Fruit fly (Drosophila melanogaster) whole organism, prepupa: ENCODE data around the gene Ptpmeg2.

Experiments used
- Blimp-1 ChIP-seq: fragments of 200-800 bp; sonication (Bioruptor generic); optimal IDR thresholded peaks from 3 replicates; lab custom pipeline; 2017; ENCODE audit warnings: missing biosample characterization, missing genetic modification characterization, mild to moderate bottlenecking, moderate library complexity, missing genetic modification reagents
- CG10631 ChIP-seq: fragments of 200-800 bp; sonication (Bioruptor generic); optimal IDR thresholded peaks from 2 replicates; lab custom pipeline; 2016; ENCODE audit warnings: missing biosample characterization, missing genetic modification characterization
- CG11294 ChIP-seq: fragments of 200-800 bp; sonication (Bioruptor generic); IDR thresholded peaks from 2 replicates; pipeline ENCODE4 v1.3.6; 2022; ENCODE audit warnings: missing biosample characterization, missing genetic modification characterization
- CG11762 ChIP-seq: fragments of 200-800 bp; sonication (Bioruptor generic); optimal IDR thresholded peaks from 3 replicates; lab custom pipeline; 2016; ENCODE audit warnings: missing biosample characterization, missing genetic modification characterization; ENCODE audit not compliant: insufficient read depth
- CG11902 ChIP-seq: fragments of 200-800 bp; sonication (Bioruptor generic); optimal IDR thresholded peaks from 3 replicates; lab custom pipeline; 2016; ENCODE audit warnings: missing biosample characterization, missing genetic modification characterization
- CG1621 ChIP-seq: fragments of 200-800 bp; sonication (Bioruptor generic); optimal IDR thresholded peaks from 3 replicates; lab custom pipeline; 2018; ENCODE audit warnings: missing biosample characterization, mild to moderate bottlenecking, missing genetic modification characterization
- CG16779 ChIP-seq: fragments of 200-800 bp; sonication (Bioruptor generic); optimal IDR thresholded peaks from 3 replicates; lab custom pipeline; 2017; ENCODE audit warnings: missing biosample characterization, mild to moderate bottlenecking, missing genetic modification characterization
- CG3032 ChIP-seq: fragments of 200-800 bp; optimal IDR thresholded peaks from 2 replicates; lab custom pipeline; 2019; ENCODE audit warnings: missing biosample characterization, mild to moderate bottlenecking, missing genetic modification characterization, moderate library complexity
- CG31627 ChIP-seq: fragments of 200-800 bp; sonication (Bioruptor generic); optimal IDR thresholded peaks from 3 replicates; lab custom pipeline; 2016; ENCODE audit warnings: missing biosample characterization, missing genetic modification characterization
- CG32006 ChIP-seq: fragments of 200-800 bp; sonication (Bioruptor generic); optimal IDR thresholded peaks from 3 replicates; lab custom pipeline; 2017; ENCODE audit warnings: missing biosample characterization, mild to moderate bottlenecking, missing genetic modification characterization
- CG34406 ChIP-seq: fragments of 200-800 bp; sonication (Bioruptor generic); optimal IDR thresholded peaks from 3 replicates; lab custom pipeline; 2016; ENCODE audit warnings: missing biosample characterization, missing genetic modification characterization
- CG4318 ChIP-seq: fragments of 200-800 bp; sonication (Bioruptor generic); optimal IDR thresholded peaks from 3 replicates; lab custom pipeline; 2017; ENCODE audit warnings: missing biosample characterization, mild to moderate bottlenecking, missing genetic modification characterization
- CG6163 ChIP-seq: fragments of 200-800 bp; sonication (Bioruptor generic); IDR thresholded peaks from 3 replicates; pipeline ENCODE4 v1.3.6; 2022; ENCODE audit warnings: missing biosample characterization, missing genetic modification characterization
- CG6276 ChIP-seq: fragments of 200-800 bp; sonication (Bioruptor generic); optimal IDR thresholded peaks from 2 replicates; lab custom pipeline; 2017; ENCODE audit warnings: missing biosample characterization, mild to moderate bottlenecking, missing genetic modification characterization
- CG6792 ChIP-seq: fragments of 200-800 bp; sonication (Bioruptor generic); optimal IDR thresholded peaks from 3 replicates; lab custom pipeline; 2016; ENCODE audit warnings: missing biosample characterization, missing genetic modification characterization
- CG6808 ChIP-seq: fragments of 200-800 bp; sonication (Bioruptor generic); optimal IDR thresholded peaks from 3 replicates; lab custom pipeline; 2017; ENCODE audit warnings: missing biosample characterization, missing genetic modification characterization, mild to moderate bottlenecking, moderate library complexity, missing genetic modification reagents
- CG6854 ChIP-seq: fragments of 200-800 bp; sonication (Bioruptor generic); optimal IDR thresholded peaks from 2 replicates; lab custom pipeline; 2017; ENCODE audit warnings: missing biosample characterization, mild to moderate bottlenecking, missing genetic modification characterization
- CG7368 ChIP-seq: fragments of 200-800 bp; sonication (Bioruptor generic); optimal IDR thresholded peaks from 3 replicates; lab custom pipeline; 2016; ENCODE audit warnings: missing biosample characterization, missing genetic modification characterization
- CG8119 ChIP-seq: fragments of 200-800 bp; sonication (Bioruptor generic); IDR thresholded peaks from 3 replicates; pipeline ENCODE4 v1.3.6; 2022; ENCODE audit warnings: missing biosample characterization, missing genetic modification characterization
- CG8319 ChIP-seq: fragments of 200-800 bp; sonication (Bioruptor generic); optimal IDR thresholded peaks from 3 replicates; lab custom pipeline; 2016; ENCODE audit warnings: missing biosample characterization, missing genetic modification characterization
- CG8632 ChIP-seq: fragments of 200-800 bp; sonication (Bioruptor generic); optimal IDR thresholded peaks from 3 replicates; lab custom pipeline; 2016; ENCODE audit warnings: missing biosample characterization, missing genetic modification characterization
- Eip75B ChIP-seq: fragments of 200-800 bp; sonication (Bioruptor generic); optimal IDR thresholded peaks from 3 replicates; lab custom pipeline; 2016; ENCODE audit warnings: missing biosample characterization, missing genetic modification characterization
- Eip78C ChIP-seq: fragments of 200-800 bp; sonication (Bioruptor generic); peaks from one replicate; lab custom pipeline; 2016; ENCODE audit warnings: missing biosample characterization, missing genetic modification characterization
- Eip93F ChIP-seq: fragments of 200-800 bp; sonication (Bioruptor generic); optimal IDR thresholded peaks from 2 replicates; lab custom pipeline; 2016; ENCODE audit warnings: missing biosample characterization, mild to moderate bottlenecking, missing genetic modification characterization
- Ets21C ChIP-seq: fragments of 200-800 bp; sonication (Bioruptor generic); optimal IDR thresholded peaks from 3 replicates; lab custom pipeline; 2016; ENCODE audit warnings: missing biosample characterization, missing genetic modification characterization
- Ets96B ChIP-seq: fragments of 200-800 bp; optimal IDR thresholded peaks from 2 replicates; lab custom pipeline; 2019; ENCODE audit warnings: missing biosample characterization, mild to moderate bottlenecking, missing genetic modification characterization, moderate library complexity
- Gug ChIP-seq: fragments of 200-800 bp; sonication (Bioruptor generic); IDR thresholded peaks from 2 replicates; pipeline ENCODE4 v1.3.6; 2022; ENCODE audit warnings: missing biosample characterization, missing genetic modification characterization
- Hr38 ChIP-seq: sonication (Bioruptor generic); optimal IDR thresholded peaks from 2 replicates; lab custom pipeline; 2016; ENCODE audit warnings: missing biosample characterization, missing genetic modification characterization
- Hr39 ChIP-seq: fragments of 200-800 bp; sonication (Bioruptor generic); optimal IDR thresholded peaks from 2 replicates; lab custom pipeline; 2016; ENCODE audit warnings: missing biosample characterization, missing genetic modification characterization
- Hr4 ChIP-seq: fragments of 200-800 bp; sonication (Bioruptor generic); optimal IDR thresholded peaks from 3 replicates; lab custom pipeline; 2016; ENCODE audit warnings: missing biosample characterization, missing genetic modification characterization
- Lpt ChIP-seq: fragments of 200-800 bp; sonication (Bioruptor generic); optimal IDR thresholded peaks from 3 replicates; lab custom pipeline; 2016; ENCODE audit warnings: missing biosample characterization, missing genetic modification characterization
- OdsH ChIP-seq: fragments of 200-800 bp; sonication (Bioruptor generic); optimal IDR thresholded peaks from 3 replicates; lab custom pipeline; 2016; ENCODE audit warnings: missing biosample characterization, missing genetic modification characterization
- Smox ChIP-seq: fragments of 200-800 bp; sonication (Bioruptor generic); optimal IDR thresholded peaks from 3 replicates; lab custom pipeline; 2016; ENCODE audit warnings: missing biosample characterization, missing genetic modification characterization
- Sox102F ChIP-seq: fragments of 200-800 bp; sonication (Bioruptor generic); optimal IDR thresholded peaks from 2 replicates; lab custom pipeline; 2016; ENCODE audit warnings: missing biosample characterization, mild to moderate bottlenecking, missing genetic modification characterization
- Sox14 ChIP-seq: fragments of 200-800 bp; sonication (Bioruptor generic); optimal IDR thresholded peaks from 3 replicates; lab custom pipeline; 2016; ENCODE audit warnings: missing biosample characterization, missing genetic modification characterization
- achi ChIP-seq: fragments of 200-800 bp; sonication (Bioruptor generic); optimal IDR thresholded peaks from 3 replicates; lab custom pipeline; 2016; ENCODE audit warnings: missing biosample characterization, missing genetic modification characterization
- acj6 ChIP-seq: fragments of 200-800 bp; sonication (Bioruptor generic); optimal IDR thresholded peaks from 3 replicates; lab custom pipeline; 2016; ENCODE audit warnings: missing biosample characterization, missing genetic modification characterization
- cyc ChIP-seq: fragments of 200-800 bp; sonication (Bioruptor generic); optimal IDR thresholded peaks from 3 replicates; lab custom pipeline; 2016; ENCODE audit warnings: missing biosample characterization, missing genetic modification characterization
- dac ChIP-seq: fragments of 200-800 bp; sonication (Bioruptor generic); optimal IDR thresholded peaks from 2 replicates; lab custom pipeline; 2017; ENCODE audit warnings: missing biosample characterization, mild to moderate bottlenecking, missing genetic modification characterization
- dsx ChIP-seq: fragments of 200-800 bp; optimal IDR thresholded peaks from 3 replicates; lab custom pipeline; 2019; ENCODE audit warnings: missing biosample characterization, mild to moderate bottlenecking, missing genetic modification characterization, moderate library complexity; ENCODE audit not compliant: poor library complexity, severe bottlenecking
- eg ChIP-seq: fragments of 200-800 bp; sonication (Bioruptor generic); IDR thresholded peaks from 3 replicates; pipeline ENCODE4 v1.3.6; 2022; ENCODE audit warnings: missing biosample characterization, missing genetic modification characterization
- esn ChIP-seq: fragments of 200-800 bp; sonication (Bioruptor generic); optimal IDR thresholded peaks from 2 replicates; lab custom pipeline; 2016; ENCODE audit warnings: missing biosample characterization, mild to moderate bottlenecking, missing genetic modification characterization, moderate library complexity
- fd59A ChIP-seq: fragments of 200-800 bp; sonication (Bioruptor generic); optimal IDR thresholded peaks from 2 replicates; lab custom pipeline; 2017; ENCODE audit warnings: missing biosample characterization, mild to moderate bottlenecking, missing genetic modification characterization, missing genetic modification reagents
- fd85E ChIP-seq: fragments of 200-800 bp; sonication (Bioruptor generic); optimal IDR thresholded peaks from 3 replicates; lab custom pipeline; 2016; ENCODE audit warnings: missing biosample characterization, missing genetic modification characterization
- fkh ChIP-seq: fragments of 200-800 bp; sonication (Bioruptor generic); optimal IDR thresholded peaks from 3 replicates; lab custom pipeline; 2017; ENCODE audit warnings: missing biosample characterization, mild to moderate bottlenecking, missing genetic modification characterization, moderate library complexity
- lz ChIP-seq: fragments of 200-800 bp; sonication (Bioruptor generic); optimal IDR thresholded peaks from 3 replicates; lab custom pipeline; 2016; ENCODE audit warnings: missing biosample characterization, missing genetic modification characterization
- net ChIP-seq: fragments of 200-800 bp; sonication (Bioruptor generic); optimal IDR thresholded peaks from 3 replicates; lab custom pipeline; 2016; ENCODE audit warnings: missing biosample characterization, missing genetic modification characterization
- pdm3 ChIP-seq: fragments of 200-800 bp; sonication (Bioruptor generic); optimal IDR thresholded peaks from 3 replicates; lab custom pipeline; 2016; ENCODE audit warnings: missing biosample characterization, missing genetic modification characterization
- salr ChIP-seq, 2 experiments: fragments of 200-800 bp; sonication (Bioruptor generic); optimal IDR thresholded peaks; 3 replicates each; lab custom pipeline; 2016 to 2018; ENCODE audit warnings: missing biosample characterization in 2 of 2, missing genetic modification characterization in 2 of 2, mild to moderate bottlenecking in 1 of 2
- spab ChIP-seq: fragments of 200-800 bp; sonication (Bioruptor generic); optimal IDR thresholded peaks from 2 replicates; lab custom pipeline; 2017; ENCODE audit warnings: missing biosample characterization, mild to moderate bottlenecking, missing genetic modification characterization, missing genetic modification reagents
- ss ChIP-seq, 2 experiments: fragments of 200-800 bp; sonication (Bioruptor generic); optimal IDR thresholded peaks; 2 replicates in 1 of 2; 3 replicates in 1 of 2; lab custom pipeline; 2017 to 2018; ENCODE audit warnings: mild to moderate bottlenecking in 2 of 2, missing biosample characterization in 2 of 2, missing genetic modification characterization in 2 of 2, moderate library complexity in 1 of 2
- topi ChIP-seq: fragments of 200-800 bp; sonication (Bioruptor generic); optimal IDR thresholded peaks from 3 replicates; lab custom pipeline; 2016; ENCODE audit warnings: missing biosample characterization, missing genetic modification characterization

Gene Ptpmeg2

dm6 chrX:9687623-9688022 lies 28.7 kb upstream of the Ptpmeg2 start:
- TF ChIP-seq ss (GFP tag; optimal IDR thresholded peaks at IDR 0.05; lab: Kevin White, UChicago) (peak; percentile 94 to 95), Sox14 (GFP tag; lab: Kevin White, UChicago) (peak; percentile 89), Hr38 (no peak), OdsH (GFP tag; lab: Kevin White, UChicago) (peak; percentile 87), CG6792 (GFP tag; lab: Kevin White, UChicago) (peak; percentile 88), CG10631 (GFP tag; lab: Kevin White, UChicago) (peak; percentile 90), CG3032 (tag; lab: Kevin White, UChicago) (peak; percentile 94), Gug (GFP tag; lab: Robert Waterston, UW) (peak; percentile 91), topi (GFP tag; lab: Kevin White, UChicago) (peak; percentile 94), Ets96B (peak; percentile 90), CG11762 (GFP tag; lab: Kevin White, UChicago) (peak; percentile 88), Ets21C (peak; percentile 66), achi (GFP tag; lab: Kevin White, UChicago) (peak; percentile 91), CG6808 (peak; percentile 94), CG8319 (GFP tag; lab: Kevin White, UChicago) (peak; percentile 82), Eip78C (peak; percentile 98), fd59A (GFP tag; lab: Kevin White, UChicago) (peak; percentile 89), Blimp-1 (GFP tag; lab: Kevin White, UChicago) (peak; percentile 80), pdm3 (GFP tag; lab: Kevin White, UChicago) (peak; percentile 91), acj6 (GFP tag; lab: Kevin White, UChicago) (peak; percentile 85), esn (GFP tag; lab: Kevin White, UChicago) (peak; percentile 94), Eip75B (GFP tag; lab: Kevin White, UChicago) (peak; percentile 93), CG6163 (GFP tag; lab: Robert Waterston, UW) (peak; percentile 95), CG34406 (GFP tag; lab: Kevin White, UChicago) (peak; percentile 93), salr (GFP tag; optimal IDR thresholded peaks at IDR 0.05; lab: Kevin White, UChicago) (peak; percentile 80 to 85), dsx (GFP tag; lab: Kevin White, UChicago) (peak; percentile 94), dac (GFP tag; lab: Kevin White, UChicago) (peak; percentile 91), CG6276 (GFP tag; lab: Kevin White, UChicago) (peak; percentile 97), Hr4 (peak; percentile 91), CG8632 (GFP tag; lab: Kevin White, UChicago) (peak; percentile 92), Eip93F (GFP tag; lab: Kevin White, UChicago) (peak; percentile 87), CG1621 (tag; lab: Kevin White, UChicago) (peak; percentile 92), Sox102F (peak; percentile 95), CG6854 (GFP tag; lab: Kevin White, UChicago) (peak; percentile 93), cyc (GFP tag; lab: Kevin White, UChicago) (peak; percentile 80), lz (GFP tag; lab: Kevin White, UChicago) (peak; percentile 92), Lpt (GFP tag; lab: Kevin White, UChicago) (peak; percentile 85), CG31627 (peak; percentile 82), CG16779 (peak; percentile 93), net (GFP tag; lab: Kevin White, UChicago) (peak; percentile 93), Smox (peak; percentile 87), eg (peak; percentile 98), CG32006 (GFP tag; lab: Kevin White, UChicago) (peak; percentile 95), spab (GFP tag; lab: Kevin White, UChicago) (peak; percentile 88), CG7368 (peak; percentile 81), fd85E (peak; percentile 58), CG11902 (GFP tag; lab: Kevin White, UChicago) (peak; percentile 45), Hr39 (GFP tag; lab: Kevin White, UChicago) (peak; percentile 82), CG4318 (GFP tag; lab: Kevin White, UChicago) (peak; percentile 86), CG8119 (GFP tag; lab: Robert Waterston, UW) (peak; percentile 97), CG11294 (GFP tag; lab: Robert Waterston, UW) (peak; percentile 79), fkh (GFP tag; lab: Kevin White, UChicago) (peak; percentile 68)
